Worm (Caenorhabditis elegans) whole organism, late embryonic: ENCODE data around the gene K08D10.13.
"Not testable (repeated sequence)": the region's sequence is repeated elsewhere in the genome, so short reads cannot be mapped to it uniquely, and the experiment has no call there.

ENCODE experiments used
- K02D7.2 ChIP-seq: sonication (generic microtip); optimal IDR thresholded peaks from 2 replicates; lab custom pipeline; 2017; ENCODE audit warnings: mild to moderate bottlenecking, missing genetic modification characterization, missing compliant biosample characterization
- K09A11.1 ChIP-seq: sonication (generic microtip); optimal IDR thresholded peaks from 2 replicates; lab custom pipeline; 2017; ENCODE audit warnings: antibody characterized with exemption, mild to moderate bottlenecking, missing genetic modification characterization, missing compliant biosample characterization; ENCODE audit not compliant: insufficient read depth
- T23F11.4 ChIP-seq: fragments of 200-800 bp; sonication (Bioruptor generic); optimal IDR thresholded peaks from 2 replicates; lab custom pipeline; 2018; ENCODE audit warnings: mild to moderate bottlenecking, missing genetic modification characterization, missing compliant biosample characterization
- ama-1 ChIP-seq: fragments of 150-350 bp; optimal IDR thresholded peaks from 2 replicates; lab custom pipeline; 2014
- ceh-14 ChIP-seq: sonication (generic microtip); optimal IDR thresholded peaks from 2 replicates; lab custom pipeline; 2016; ENCODE audit warnings: missing genotype, missing genetic modification characterization, missing compliant biosample characterization
- ceh-22 ChIP-seq: sonication (generic microtip); optimal IDR thresholded peaks from 2 replicates; lab custom pipeline; 2017; ENCODE audit warnings: missing biosample characterization, missing genetic modification characterization
- ceh-30 ChIP-seq: fragments of 150-350 bp; optimal IDR thresholded peaks from 2 replicates; lab custom pipeline; 2014; ENCODE audit warnings: missing biosample characterization, missing genetic modification characterization
- ceh-31 ChIP-seq: sonication (generic microtip); optimal IDR thresholded peaks from 2 replicates; lab custom pipeline; 2016; ENCODE audit warnings: missing genetic modification characterization, missing compliant biosample characterization
- ceh-34 ChIP-seq: sonication (generic microtip); optimal IDR thresholded peaks from 2 replicates; lab custom pipeline; 2016; ENCODE audit warnings: mild to moderate bottlenecking, missing genetic modification characterization, missing compliant biosample characterization
- ceh-48 ChIP-seq: sonication (generic microtip); optimal IDR thresholded peaks from 2 replicates; lab custom pipeline; 2016; ENCODE audit warnings: missing genetic modification characterization, inconsistent platforms, missing compliant biosample characterization
- ceh-6 ChIP-seq: fragments of 200-800 bp; sonication (Bioruptor generic); optimal IDR thresholded peaks from 2 replicates; lab custom pipeline; 2018; ENCODE audit warnings: mild to moderate bottlenecking, missing genetic modification characterization, missing compliant biosample characterization
- ceh-9 ChIP-seq: sonication (generic microtip); optimal IDR thresholded peaks from 2 replicates; lab custom pipeline; 2016; ENCODE audit warnings: mild to moderate bottlenecking, missing genetic modification characterization, inconsistent platforms, missing compliant biosample characterization
- che-1 ChIP-seq: sonication (generic microtip); optimal IDR thresholded peaks from 2 replicates; lab custom pipeline; 2016; ENCODE audit warnings: mild to moderate bottlenecking, missing genetic modification characterization, missing compliant biosample characterization
- dmd-4 ChIP-seq: sonication (generic microtip); optimal IDR thresholded peaks from 2 replicates; lab custom pipeline; 2016; ENCODE audit warnings: borderline replicate concordance, missing genetic modification characterization, missing compliant biosample characterization
- dve-1 ChIP-seq: sonication (generic microtip); optimal IDR thresholded peaks from 2 replicates; lab custom pipeline; 2017; ENCODE audit warnings: antibody characterized with exemption, mild to moderate bottlenecking, missing genetic modification characterization, missing compliant biosample characterization
- eyg-1 ChIP-seq: sonication (generic microtip); optimal IDR thresholded peaks from 2 replicates; lab custom pipeline; 2016; ENCODE audit warnings: missing genotype, missing genetic modification characterization, missing compliant biosample characterization
- fkh-10 ChIP-seq: fragments of 150-350 bp; optimal IDR thresholded peaks from 2 replicates; lab custom pipeline; 2014; ENCODE audit warnings: missing biosample characterization, missing genetic modification reagents, missing genetic modification characterization
- hlh-15 ChIP-seq: sonication (generic microtip); optimal IDR thresholded peaks from 2 replicates; lab custom pipeline; 2016; ENCODE audit warnings: missing genetic modification characterization, missing compliant biosample characterization
- hlh-6 ChIP-seq: sonication (generic microtip); optimal IDR thresholded peaks from 2 replicates; lab custom pipeline; 2016; ENCODE audit warnings: missing genotype, missing genetic modification characterization, missing compliant biosample characterization
- hlh-8 ChIP-seq: sonication (generic microtip); optimal IDR thresholded peaks from 2 replicates; lab custom pipeline; 2016; ENCODE audit warnings: missing genotype, missing genetic modification characterization, missing compliant biosample characterization
- lim-6 ChIP-seq: sonication (generic microtip); optimal IDR thresholded peaks from 2 replicates; lab custom pipeline; 2016; ENCODE audit warnings: missing genetic modification characterization, missing compliant biosample characterization
- mec-3 ChIP-seq: sonication (generic microtip); optimal IDR thresholded peaks from 2 replicates; lab custom pipeline; 2016; ENCODE audit warnings: borderline replicate concordance, missing genetic modification characterization, missing compliant biosample characterization
- nfya-1 ChIP-seq: sonication (generic microtip); optimal IDR thresholded peaks from 2 replicates; lab custom pipeline; 2017; ENCODE audit warnings: missing genetic modification characterization, mild to moderate bottlenecking, missing compliant biosample characterization, antibody characterized with exemption, moderate library complexity
- nhr-11 ChIP-seq: fragments of 150-350 bp; optimal IDR thresholded peaks from 2 replicates; lab custom pipeline; 2014; ENCODE audit warnings: missing biosample characterization, missing genetic modification characterization
- npax-4 ChIP-seq: sonication (generic microtip); optimal IDR thresholded peaks from 2 replicates; lab custom pipeline; 2016; ENCODE audit warnings: missing genetic modification characterization, missing compliant biosample characterization
- odd-2 ChIP-seq: sonication (generic microtip); optimal IDR thresholded peaks from 2 replicates; lab custom pipeline; 2017; ENCODE audit warnings: antibody characterized with exemption, mild to moderate bottlenecking, missing genetic modification characterization, missing compliant biosample characterization
- pag-3 ChIP-seq: sonication (generic microtip); optimal IDR thresholded peaks from 2 replicates; lab custom pipeline; 2016; ENCODE audit warnings: missing compliant biosample characterization, missing genetic modification characterization, borderline replicate concordance
- pat-9 ChIP-seq: fragments of 200-800 bp; sonication (Bioruptor generic); optimal IDR thresholded peaks from 2 replicates; lab custom pipeline; 2018; ENCODE audit warnings: mild to moderate bottlenecking, missing genetic modification characterization, moderate library complexity, missing compliant biosample characterization
- pha-4 ChIP-seq: fragments of 150-350 bp; optimal IDR thresholded peaks from 2 replicates; lab custom pipeline; 2018; ENCODE audit warnings: missing biosample characterization, missing genetic modification reagents, missing genetic modification characterization
- pqm-1 ChIP-seq: sonication (generic microtip); optimal IDR thresholded peaks from 2 replicates; lab custom pipeline; 2016; ENCODE audit warnings: missing genetic modification characterization, missing compliant biosample characterization
- sdc-2 ChIP-seq: sonication (generic microtip); optimal IDR thresholded peaks from 2 replicates; lab custom pipeline; 2016; ENCODE audit warnings: missing genotype, missing genetic modification characterization, missing compliant biosample characterization
- syd-9 ChIP-seq: sonication (generic microtip); optimal IDR thresholded peaks from 2 replicates; lab custom pipeline; 2016; ENCODE audit warnings: mild to moderate bottlenecking, missing genetic modification characterization, moderate library complexity, missing compliant biosample characterization
- tbx-2 ChIP-seq: sonication (generic microtip); optimal IDR thresholded peaks from 2 replicates; lab custom pipeline; 2016; ENCODE audit warnings: missing genetic modification characterization, missing compliant biosample characterization
- unc-42 ChIP-seq: sonication (generic microtip); optimal IDR thresholded peaks from 2 replicates; lab custom pipeline; 2016; ENCODE audit warnings: missing genotype, missing genetic modification characterization, missing compliant biosample characterization

K08D10.13 gene

DNA sequence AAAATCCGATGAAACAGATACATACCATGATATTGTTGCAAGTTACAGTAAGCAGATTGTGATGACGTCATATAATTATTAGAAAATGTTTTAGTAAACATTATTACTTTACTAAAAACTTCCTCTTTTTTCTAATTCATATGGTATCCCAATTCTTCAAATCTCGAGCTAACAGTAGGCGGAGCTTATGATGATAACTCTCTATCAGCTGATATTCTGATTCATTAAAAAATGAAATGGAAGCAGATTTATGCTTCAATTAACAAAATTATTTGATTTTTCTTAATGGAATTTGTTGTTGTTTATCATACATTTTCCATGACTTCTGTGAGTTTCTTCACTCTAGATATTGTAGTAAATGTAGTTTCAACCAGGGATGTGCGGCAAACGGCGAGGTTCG is 32.9 kb upstream of the K08D10.13 start, which contains the start of gene pax-2:
Gene pax-2 (minus strand): TSS at position 101 of the 400 bp plus-strand sequence.
- TF ChIP-seq ama-1 (lab: Kevin White, UChicago) (no peak), nfya-1 (tag; lab: Kevin White, UChicago) (no peak), K09A11.1 (tag; lab: Kevin White, UChicago) (no peak), K02D7.2 (tag; lab: Kevin White, UChicago) (no peak), mec-3 (tag; lab: Kevin White, UChicago) (no peak), unc-42 (tag; lab: Kevin White, UChicago) (no peak), nhr-11 (tag; lab: Kevin White, UChicago) (no peak), odd-2 (tag; lab: Kevin White, UChicago) (no peak), hlh-8 (no peak), syd-9 (no peak), hlh-6 (tag; lab: Kevin White, UChicago) (no peak), ceh-6 (GFP tag; lab: Kevin White, UChicago) (no peak), T23F11.4 (no peak), ceh-22 (tag; lab: Kevin White, UChicago) (no peak), fkh-10 (GFP tag; lab: Kevin White, UChicago) (no peak), ceh-14 (no peak), ceh-48 (no peak), pqm-1 (tag; lab: Kevin White, UChicago) (no peak), pat-9 (tag; lab: Kevin White, UChicago) (no peak)
- TF ChIP-seq, all 69 proteins: peak for 0

DNA sequence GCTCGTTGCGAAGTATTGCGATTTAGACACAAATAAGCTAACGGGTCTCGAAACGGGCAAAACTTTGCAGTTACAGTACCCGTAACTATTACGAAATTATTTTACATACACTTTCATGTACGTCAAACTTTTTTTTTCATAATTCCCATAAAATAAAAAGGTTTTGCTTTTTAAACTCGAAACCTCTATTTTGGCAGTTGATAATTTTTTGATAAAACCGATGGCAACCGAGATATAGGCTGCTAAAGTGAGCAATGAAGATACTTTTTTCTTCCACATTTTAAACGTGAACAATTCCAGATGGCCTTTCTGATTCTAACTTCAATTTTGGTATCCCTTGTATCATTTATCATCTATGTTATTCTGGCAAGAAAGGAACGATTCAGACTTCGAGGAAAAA is 25.8 kb upstream of the K08D10.13 start, which contains the start of gene cyp-25A6:
Gene cyp-25A6 (plus strand): TSS at position 301 of the 400 bp plus-strand sequence.
- not testable (repeated sequence) for TF ChIP-seq npax-4, hlh-6, lim-6 (tag; lab: Kevin White, UChicago)
- TF ChIP-seq, all 69 proteins: peak for 0; not testable (repeated sequence) for 69

DNA sequence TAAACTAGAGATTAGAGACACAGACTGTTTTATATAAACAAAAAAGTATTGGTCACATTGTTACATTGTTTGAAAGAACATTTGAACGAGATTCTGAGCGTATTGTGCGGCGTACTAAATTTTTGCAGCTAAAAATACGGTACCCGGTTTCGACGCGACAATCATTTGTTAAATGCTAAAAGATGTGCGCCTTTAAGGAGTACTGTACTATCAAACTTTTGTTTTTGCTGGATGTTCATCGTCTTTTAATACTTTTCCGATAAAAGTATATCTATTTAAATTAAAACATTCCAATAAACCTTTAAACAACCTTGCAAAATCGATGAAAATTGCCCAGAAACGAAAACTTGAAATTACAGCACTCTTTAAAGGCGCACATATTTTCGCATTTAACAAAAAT is 25.3 kb upstream of the K08D10.13 start, which contains the start of gene K06B9.6:
Gene K06B9.6 (minus strand): TSS at position 101 of the 400 bp plus-strand sequence.
- not testable (repeated sequence) for TF ChIP-seq sdc-2, che-1, odd-2 (tag; lab: Kevin White, UChicago)

DNA sequence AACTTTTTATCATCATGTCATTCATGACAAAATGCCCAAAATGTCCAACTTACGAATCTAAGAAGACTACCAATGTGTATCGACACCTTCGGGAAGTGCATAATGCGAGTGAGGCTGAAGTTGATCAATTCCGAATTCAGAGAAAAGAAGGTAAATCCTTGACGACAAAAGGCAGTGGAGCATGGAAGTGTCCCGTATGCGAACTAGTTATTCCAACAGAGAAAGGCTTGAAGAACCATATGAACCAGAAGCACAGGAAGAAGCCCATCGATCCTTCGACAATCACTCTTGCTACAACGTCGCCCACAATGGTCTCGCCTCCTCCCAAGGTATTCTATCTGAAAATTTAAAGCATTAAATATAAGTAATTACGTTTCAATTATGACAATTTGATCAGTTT is 14.7 kb upstream of the K08D10.13 start, which contains the start of gene K08D10.11:
Gene K08D10.11 (minus strand): TSS at position 101 of the 400 bp plus-strand sequence.
- not testable (repeated sequence) for TF ChIP-seq hlh-15, dve-1, dmd-4

DNA sequence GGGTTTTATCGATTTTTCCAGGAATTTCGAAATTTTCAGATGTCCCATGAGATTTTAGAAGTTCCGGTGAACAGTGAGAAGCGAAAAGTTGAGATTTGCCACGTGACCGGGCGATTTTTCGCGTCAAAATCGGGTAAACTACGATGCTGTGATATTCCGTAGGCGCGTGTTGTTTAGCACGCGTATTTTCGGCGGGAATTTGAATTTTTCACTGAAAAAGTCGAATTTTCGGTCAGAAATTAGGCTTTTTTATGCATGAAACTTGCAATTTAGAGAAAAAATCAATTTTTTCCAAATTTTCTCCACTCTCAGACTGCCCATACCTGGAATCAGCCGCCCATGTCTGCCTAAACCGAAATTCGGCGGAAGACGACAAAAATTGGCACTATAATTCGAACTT is 7.0 kb upstream of the K08D10.13 start, which contains the start of gene tsen-34:
Gene tsen-34 (plus strand): TSS at position 34 of the 400 bp plus-strand sequence.
- no peak for TF ChIP-seq ceh-34 (tag; lab: Kevin White, UChicago)
- no peak for TF ChIP-seq ceh-22 (tag; lab: Kevin White, UChicago)
- no peak for TF ChIP-seq lim-6 (tag; lab: Kevin White, UChicago)
- TF ChIP-seq pag-3: no peak
- TF ChIP-seq hlh-8: no peak
- TF ChIP-seq ceh-30 (tag; lab: Kevin White, UChicago): no peak
- no peak for TF ChIP-seq ceh-31 (tag; lab: Kevin White, UChicago)
- TF ChIP-seq ceh-9: no peak
- TF ChIP-seq eyg-1 (tag; lab: Kevin White, UChicago): no peak
- TF ChIP-seq pha-4 (tag; lab: Kevin White, UChicago): no peak
- TF ChIP-seq tbx-2 (tag; lab: Kevin White, UChicago): no peak
